Fruit fly (Drosophila melanogaster) whole organism, wandering third instar larva: Measurements from ENCODE around the gene nudC.

ENCODE experiments used
- CG32264 ChIP-seq: fragments of 200-800 bp; sonication (Bioruptor generic); optimal IDR thresholded peaks from 2 replicates; lab custom pipeline; 2016; ENCODE audit warnings: missing biosample characterization, missing genetic modification characterization
- CrebA ChIP-seq: fragments of 200-800 bp; sonication (Bioruptor generic); optimal IDR thresholded peaks from 2 replicates; lab custom pipeline; 2016; ENCODE audit warnings: missing biosample characterization, mild to moderate bottlenecking, missing genetic modification characterization, borderline replicate concordance
- Dfd ChIP-seq: fragments of >200 bp; optimal IDR thresholded peaks from 2 replicates; lab custom pipeline; 2017; ENCODE audit warnings: missing biosample characterization, missing genetic modification characterization
- Dif ChIP-seq: fragments of 200-275, 200-300 bp; sonication (Bioruptor generic); optimal IDR thresholded peaks from 2 replicates; lab custom pipeline; 2018; ENCODE audit warnings: missing biosample characterization, missing genetic modification characterization; ENCODE audit not compliant: partially characterized antibody
- Hnf4 ChIP-seq: fragments of 200-800 bp; sonication (Bioruptor generic); optimal IDR thresholded peaks from 2 replicates; lab custom pipeline; 2016; ENCODE audit warnings: missing biosample characterization, mild to moderate bottlenecking, missing genetic modification characterization
- Hr83 ChIP-seq: fragments of 200-300 bp; sonication (Bioruptor generic); optimal IDR thresholded peaks from 2 replicates; lab custom pipeline; 2016; ENCODE audit warnings: missing biosample characterization, mild to moderate bottlenecking, missing genetic modification characterization, moderate library complexity; ENCODE audit not compliant: poor library complexity, severe bottlenecking
- Mio ChIP-seq: sonication (Bioruptor generic); optimal IDR thresholded peaks from 2 replicates; lab custom pipeline; 2016; ENCODE audit warnings: missing biosample characterization, missing genetic modification characterization
- Myc ChIP-seq: fragments of >200 bp; optimal IDR thresholded peaks from 2 replicates; lab custom pipeline; 2017
- OdsH ChIP-seq: fragments of 200-800 bp; sonication (Bioruptor generic); optimal IDR thresholded peaks from 2 replicates; lab custom pipeline; 2016; ENCODE audit warnings: missing biosample characterization, mild to moderate bottlenecking, missing genetic modification characterization
- Vsx2 ChIP-seq: fragments of 200-300, 225-300 bp; sonication (Bioruptor generic); optimal IDR thresholded peaks from 2 replicates; lab custom pipeline; 2018; ENCODE audit warnings: missing biosample characterization, missing genetic modification characterization; ENCODE audit not compliant: partially characterized antibody
- jim ChIP-seq: fragments of 175-275, 200-325 bp; sonication (Bioruptor generic); optimal IDR thresholded peaks from 2 replicates; lab custom pipeline; 2016; ENCODE audit warnings: missing biosample characterization, mild to moderate bottlenecking, missing genetic modification characterization
- lola ChIP-seq: fragments of >200 bp; optimal IDR thresholded peaks from 2 replicates; lab custom pipeline; 2017; ENCODE audit warnings: missing biosample characterization, missing genetic modification characterization
- usp ChIP-seq: fragments of >200 bp; optimal IDR thresholded peaks from 2 replicates; lab custom pipeline; 2017; ENCODE audit warnings: missing biosample characterization, missing genetic modification characterization

DNA sequence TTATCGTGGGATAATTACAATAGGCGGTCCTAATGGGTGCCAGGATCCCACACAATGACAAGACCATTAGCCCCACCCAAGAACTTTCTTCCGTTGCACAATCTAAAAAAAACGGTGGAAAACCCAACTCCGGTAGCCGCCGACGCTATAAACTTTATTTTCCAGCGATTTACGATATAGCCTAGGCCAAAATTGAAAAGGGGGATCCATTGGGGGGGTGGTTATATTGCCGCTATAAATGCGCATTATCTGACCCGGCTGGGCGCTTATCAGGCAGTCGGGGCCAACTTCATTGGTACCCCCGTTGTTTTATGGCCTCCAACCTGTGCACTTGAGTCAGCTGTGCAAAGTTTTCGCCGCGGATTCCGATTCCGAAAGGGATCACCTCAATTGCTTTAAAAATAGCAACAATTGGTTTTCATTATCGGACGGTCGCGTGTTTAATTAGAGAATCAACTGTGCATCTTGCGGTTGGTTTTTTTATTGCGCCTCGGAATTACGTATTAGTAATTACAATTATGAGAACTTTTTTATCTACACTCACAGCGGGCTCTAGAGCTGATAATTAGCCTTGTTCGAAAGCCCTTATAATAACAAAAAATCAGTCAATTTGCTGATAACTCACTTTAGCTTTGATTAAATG lies 965 bp upstream of the nudC start:
- TF ChIP-seq Mio (GFP tag; lab: Kevin White, UChicago) (peak; percentile 16), Myc (no peak), usp (no peak), Hr83 (peak; percentile 48), Hnf4 (GFP tag; lab: Kevin White, UChicago) (peak; percentile 43), jim (no peak), Vsx2 (GFP tag; lab: Kevin White, UChicago) (no peak), Dfd (no peak), Dif (GFP tag; lab: Kevin White, UChicago) (no peak), OdsH (GFP tag; lab: Kevin White, UChicago) (peak; percentile 25), CG32264 (no peak), lola (GFP tag; lab: Kevin White, UChicago) (no peak), CrebA (peak; percentile 84)
